Worm (Caenorhabditis elegans): ENCODE data around the gene ocr-3.

ce11 chrX:15215272-15215671 is 46.7 kb downstream of the ocr-3 start:
- TF ChIP-seq unc-62 (GFP tag; optimal IDR thresholded peaks at IDR 0.05) = no peak
- no peak for TF ChIP-seq sptf-1 (tag; optimal IDR thresholded peaks at IDR 0.05)
- TF ChIP-seq nhr-237 (tag; optimal IDR thresholded peaks at IDR 0.05) = no peak
- no peak for TF ChIP-seq mab-5 (tag; optimal IDR thresholded peaks at IDR 0.05)
- TF ChIP-seq nhr-28 (tag; optimal IDR thresholded peaks at IDR 0.05) = no peak
- no peak for TF ChIP-seq ztf-11 (tag; optimal IDR thresholded peaks at IDR 0.05)
- no peak for TF ChIP-seq elt-1 (tag; optimal IDR thresholded peaks at IDR 0.05; ENCODE audit: borderline replicate concordance, insufficient read depth)
- TF ChIP-seq mls-2 (tag; optimal IDR thresholded peaks at IDR 0.05) = no peak
- TF ChIP-seq lsy-2 (tag; optimal IDR thresholded peaks at IDR 0.05) = no peak
- no peak for TF ChIP-seq snpc-4 (tag; optimal IDR thresholded peaks at IDR 0.05)

All from whole organism, mixed stage, embryonic.